Worm (Caenorhabditis elegans) whole organism, L1 larva: Measurements from ENCODE around the gene clec-70.

Experiments
- aly-2 ChIP-seq: fragments of 150-350 bp; optimal IDR thresholded peaks from 2 replicates; lab custom pipeline; 2014; ENCODE audit warnings: missing biosample characterization, missing genetic modification characterization
- ama-1 ChIP-seq: fragments of 150-350 bp; optimal IDR thresholded peaks from 2 replicates; lab custom pipeline; 2014
- nhr-28 ChIP-seq: fragments of 150-350 bp; optimal IDR thresholded peaks from 2 replicates; lab custom pipeline; 2014; ENCODE audit warnings: missing biosample characterization, missing genetic modification characterization
- pqm-1 ChIP-seq: sonication (generic microtip); optimal IDR thresholded peaks from 3 replicates; lab custom pipeline; 2017; ENCODE audit warnings: missing biosample characterization, missing genetic modification characterization
- unc-62 ChIP-seq: fragments of 150-350 bp; optimal IDR thresholded peaks from 2 replicates; lab custom pipeline; 2014; ENCODE audit warnings: missing biosample characterization, missing genetic modification reagents, missing genetic modification characterization

- TF ChIP-seq nhr-28 (tag; lab: Kevin White, UChicago) (no peak), unc-62 (GFP tag; lab: Kevin White, UChicago) (no peak), ama-1 (no peak), pqm-1 (tag; lab: Kevin White, UChicago) (no peak), aly-2 (tag; lab: Kevin White, UChicago) (no peak)
Observed at ce11 chrIV:3926117-3926516, 6.4 kb upstream of the clec-70 start, which contains the start of gene clec-68.
